Fruit fly (Drosophila melanogaster): ENCODE measurements around the gene Targ1.

The Targ1 gene

DNA sequence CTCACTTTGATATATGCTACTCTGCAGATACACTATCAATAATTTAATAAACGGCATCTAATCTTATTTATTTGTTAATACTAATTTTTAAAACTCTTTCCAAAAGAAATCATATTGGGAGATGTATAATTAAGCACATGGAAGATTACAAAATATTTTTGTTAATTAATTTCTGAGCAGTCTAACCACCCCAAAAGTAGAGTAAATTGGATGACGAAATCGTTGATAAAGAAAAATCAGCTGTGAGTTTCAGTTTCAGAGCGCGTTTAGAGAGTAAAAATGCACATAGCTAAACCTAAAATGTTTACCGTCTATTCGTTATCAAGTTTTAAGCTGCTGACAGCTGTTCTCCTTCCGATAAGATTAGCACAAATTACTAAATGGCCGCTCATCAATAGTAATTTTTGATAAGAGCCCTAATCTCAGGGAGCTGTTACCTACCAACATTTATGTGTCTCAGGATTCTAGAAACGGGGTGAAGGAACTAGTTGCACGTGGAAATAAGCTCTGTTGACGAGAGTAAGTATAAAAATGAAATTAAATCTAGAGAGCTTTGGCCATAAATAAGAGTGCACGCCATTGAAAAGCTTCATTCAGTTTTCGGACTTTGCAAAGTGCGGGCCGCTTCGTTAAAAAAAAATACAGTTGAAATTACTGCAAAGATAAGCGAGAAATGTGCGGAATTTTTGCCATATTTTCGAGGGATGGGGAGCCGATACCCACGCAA lies 30.0 kb downstream of the Targ1 start, which contains the start of the genes chb and AsnS:
Gene chb (plus strand): TSS at position 327 of the 727 bp plus-strand sequence.
Gene AsnS (plus strand): TSS at position 592 of the 727 bp plus-strand sequence.
- TF ChIP-seq Ets21C (GFP tag; optimal IDR thresholded peaks at IDR 0.05) (peak; percentile 76), CG6276 (GFP tag; optimal IDR thresholded peaks at IDR 0.05) (peak; percentile 63), svp (GFP tag) (peak; percentile 93), CG6854 (GFP tag; optimal IDR thresholded peaks at IDR 0.05) (peak; percentile 38), lz (GFP tag; optimal IDR thresholded peaks at IDR 0.05) (peak; percentile 85), achi (GFP tag; optimal IDR thresholded peaks at IDR 0.05) (peak; percentile 75), CG8119 (GFP tag; IDR thresholded peaks at IDR 0.05) (peak; percentile 88), cyc (GFP tag; optimal IDR thresholded peaks at IDR 0.05) (peak; percentile 78), Lpt (GFP tag; optimal IDR thresholded peaks at IDR 0.05) (peak; percentile 62), CG10669 (GFP tag; optimal IDR thresholded peaks at IDR 0.05) (peak; percentile 71), net (GFP tag; optimal IDR thresholded peaks at IDR 0.05) (peak; percentile 70), Blimp-1 (GFP tag; optimal IDR thresholded peaks at IDR 0.05) (peak; percentile 59), salr (GFP tag; optimal IDR thresholded peaks at IDR 0.05) (peak; percentile 27 to 69), Hr39 (GFP tag; optimal IDR thresholded peaks at IDR 0.05) (peak; percentile 79), Sox14 (GFP tag; optimal IDR thresholded peaks at IDR 0.05) (peak; percentile 77), CG9139 (GFP tag; optimal IDR thresholded peaks at IDR 0.05) (no peak), Eip78C (GFP tag) (peak; percentile 95), Sox102F (GFP tag; optimal IDR thresholded peaks at IDR 0.05) (peak; percentile 76), Eip93F (GFP tag; optimal IDR thresholded peaks at IDR 0.05) (no peak), CG6808 (GFP tag; optimal IDR thresholded peaks at IDR 0.05) (no peak), CG1621 (tag; optimal IDR thresholded peaks at IDR 0.05) (peak; percentile 64), CG31627 (GFP tag; optimal IDR thresholded peaks at IDR 0.05) (peak; percentile 85), CG15336 (GFP tag; IDR thresholded peaks at IDR 0.05) (peak; percentile 91), acj6 (GFP tag; optimal IDR thresholded peaks at IDR 0.05) (peak; percentile 81), eg (GFP tag; IDR thresholded peaks at IDR 0.05) (peak; percentile 95), CG11902 (GFP tag; optimal IDR thresholded peaks at IDR 0.05) (peak; percentile 38), CG11294 (GFP tag; IDR thresholded peaks at IDR 0.05) (peak; percentile 87), Hr38 (GFP tag; optimal IDR thresholded peaks at IDR 0.05) (no peak), CG10631 (GFP tag; optimal IDR thresholded peaks at IDR 0.05) (peak; percentile 79), Met (GFP tag; optimal IDR thresholded peaks at IDR 0.05) (peak; percentile 86), OdsH (GFP tag; optimal IDR thresholded peaks at IDR 0.05) (peak; percentile 78), CG6792 (GFP tag; optimal IDR thresholded peaks at IDR 0.05) (peak; percentile 79), fkh (GFP tag; optimal IDR thresholded peaks at IDR 0.05) (peak; percentile 1), CG8632 (GFP tag; optimal IDR thresholded peaks at IDR 0.05) (peak; percentile 76), vri (GFP tag; optimal IDR thresholded peaks at IDR 0.05) (peak; percentile 88), dsx (GFP tag; optimal IDR thresholded peaks at IDR 0.05; ENCODE audit: poor library complexity, severe bottlenecking) (peak; percentile 69), CG11762 (GFP tag; optimal IDR thresholded peaks at IDR 0.05; ENCODE audit: insufficient read depth) (peak; percentile 55), CG7368 (GFP tag; optimal IDR thresholded peaks at IDR 0.05) (peak; percentile 57), pdm3 (GFP tag; optimal IDR thresholded peaks at IDR 0.05) (peak; percentile 85), Sox15 (GFP tag; optimal IDR thresholded peaks at IDR 0.05) (peak; percentile 52), CG3032 (tag; optimal IDR thresholded peaks at IDR 0.05) (peak; percentile 79), CG8319 (GFP tag; optimal IDR thresholded peaks at IDR 0.05) (peak; percentile 29), topi (GFP tag; optimal IDR thresholded peaks at IDR 0.05) (peak; percentile 83), Hr4 (GFP tag; optimal IDR thresholded peaks at IDR 0.05) (peak; percentile 83), Ets96B (tag; optimal IDR thresholded peaks at IDR 0.05) (peak; percentile 89), CG34406 (GFP tag; optimal IDR thresholded peaks at IDR 0.05) (peak; percentile 82), spab (GFP tag; optimal IDR thresholded peaks at IDR 0.05) (peak; percentile 43), CG16779 (tag; optimal IDR thresholded peaks at IDR 0.05) (peak; percentile 36), dac (GFP tag; optimal IDR thresholded peaks at IDR 0.05) (peak; percentile 39), CG4318 (GFP tag; optimal IDR thresholded peaks at IDR 0.05) (no peak), esn (GFP tag; optimal IDR thresholded peaks at IDR 0.05) (peak; percentile 90)

Measured in whole organism, prepupa.